Fruit fly (Drosophila melanogaster): ENCODE data around the gene Mgat4b.

DNA sequence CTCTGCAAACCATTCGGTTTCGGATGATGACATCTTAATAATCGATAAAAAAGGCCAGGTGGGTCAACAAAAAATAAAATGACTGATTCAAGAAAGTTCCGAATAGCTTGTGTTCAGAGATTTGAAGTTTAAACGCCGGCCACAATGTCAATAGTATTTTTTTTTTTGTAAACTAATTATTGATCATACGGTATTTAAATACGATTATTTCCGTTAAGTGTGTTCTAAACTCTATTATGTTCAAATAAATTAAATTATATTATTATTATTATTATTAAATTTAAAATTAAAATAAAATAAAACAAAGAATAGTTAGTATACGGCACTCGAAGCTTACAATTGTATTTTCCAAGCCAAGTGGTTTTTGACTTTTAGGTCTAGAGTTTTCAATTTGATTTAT is 35.7 kb downstream of the Mgat4b start, which contains the start of gene CG13471:
- TF ChIP-seq kay (GFP tag; ENCODE audit: borderline replicate concordance): no peak
- no peak for TF ChIP-seq CG5204 (GFP tag; optimal IDR thresholded peaks at IDR 0.05)
- no peak for TF ChIP-seq ovo (GFP tag; optimal IDR thresholded peaks at IDR 0.05)
- TF ChIP-seq cnc (optimal IDR thresholded peaks at IDR 0.05): no peak
- no peak for TF ChIP-seq Clk (GFP tag; optimal IDR thresholded peaks at IDR 0.05)
- TF ChIP-seq CG1620 (GFP tag; optimal IDR thresholded peaks at IDR 0.05): no peak
- TF ChIP-seq bab1 (GFP tag; optimal IDR thresholded peaks at IDR 0.05): no peak
- no peak for TF ChIP-seq toe (GFP tag; optimal IDR thresholded peaks at IDR 0.05)
